Fruit fly (Drosophila melanogaster) S2 (cell line): ENCODE data around the gene emc.

Source experiments
- CG8478 ChIP-seq: fragments of >200 bp; optimal IDR thresholded peaks from 2 replicates; lab custom pipeline; 2018
- CTCF ChIP-seq, 2 experiments: fragments of >200 bp; optimal IDR thresholded peaks; 2 replicates each; lab custom pipeline; 2018

Gene emc

dm6 chr3L:780867-781701, 31.9 kb downstream of the emc start:
- TF ChIP-seq CG8478 (lab: Kevin White, UChicago) (no peak), CTCF (optimal IDR thresholded peaks at IDR 0.05; lab: Kevin White, UChicago) (no peak)

dm6 chr3L:781702-782314, 32.6 kb downstream of the emc start:
- no peak for TF ChIP-seq CTCF (optimal IDR thresholded peaks at IDR 0.05; lab: Kevin White, UChicago)
- no peak for TF ChIP-seq CG8478 (lab: Kevin White, UChicago)

dm6 chr3L:782521-782920, 33.3 kb downstream of the emc start:
- TF ChIP-seq CG8478 (lab: Kevin White, UChicago) (no peak), CTCF (optimal IDR thresholded peaks at IDR 0.05; lab: Kevin White, UChicago) (no peak)

- TF ChIP-seq CTCF (optimal IDR thresholded peaks at IDR 0.05; lab: Kevin White, UChicago) (no peak), CG8478 (lab: Kevin White, UChicago) (no peak)
Observed at dm6 chr3L:782937-783336, 33.7 kb downstream of the emc start.

dm6 chr3L:784111-784960, 35.1 kb downstream of the emc start:
- no peak for TF ChIP-seq CTCF (optimal IDR thresholded peaks at IDR 0.05; lab: Kevin White, UChicago)
- no peak for TF ChIP-seq CG8478 (lab: Kevin White, UChicago)

- TF ChIP-seq CTCF (optimal IDR thresholded peaks at IDR 0.05; lab: Kevin White, UChicago), result no peak
- TF ChIP-seq CG8478 (lab: Kevin White, UChicago), result no peak
Observed at dm6 chr3L:785726-786351, 36.6 kb downstream of the emc start.

- TF ChIP-seq CG8478 (lab: Kevin White, UChicago) (no peak), CTCF (optimal IDR thresholded peaks at IDR 0.05; lab: Kevin White, UChicago) (no peak)
Observed at dm6 chr3L:786835-787234, 37.6 kb downstream of the emc start.

dm6 chr3L:787635-788034, 38.4 kb downstream of the emc start:
- TF ChIP-seq CTCF (optimal IDR thresholded peaks at IDR 0.05; lab: Kevin White, UChicago) (no peak), CG8478 (lab: Kevin White, UChicago) (no peak)

dm6 chr3L:788961-789360, 39.8 kb downstream of the emc start:
- TF ChIP-seq CTCF (optimal IDR thresholded peaks at IDR 0.05; lab: Kevin White, UChicago), result no peak
- no peak for TF ChIP-seq CG8478 (lab: Kevin White, UChicago)

dm6 chr3L:791251-791991, 42.2 kb downstream of the emc start:
- TF ChIP-seq CG8478 (lab: Kevin White, UChicago) (no peak), CTCF (optimal IDR thresholded peaks at IDR 0.05; lab: Kevin White, UChicago) (no peak)

- TF ChIP-seq CG8478 (lab: Kevin White, UChicago), result no peak
- TF ChIP-seq CTCF (optimal IDR thresholded peaks at IDR 0.05; lab: Kevin White, UChicago), result no peak
Observed at dm6 chr3L:793733-794320, 44.6 kb downstream of the emc start.

- TF ChIP-seq CG8478 (lab: Kevin White, UChicago) (no peak), CTCF (optimal IDR thresholded peaks at IDR 0.05; lab: Kevin White, UChicago) (no peak)
Observed at dm6 chr3L:794462-794861, 45.3 kb downstream of the emc start.

dm6 chr3L:795001-795400, 45.8 kb downstream of the emc start:
- TF ChIP-seq CG8478 (lab: Kevin White, UChicago) (no peak), CTCF (optimal IDR thresholded peaks at IDR 0.05; lab: Kevin White, UChicago) (no peak)
